Fruit fly (Drosophila melanogaster) whole organism, wandering third instar larva: ENCODE results near the gene danr.

Experiments used
- GATAd ChIP-seq: sonication (Bioruptor generic); optimal IDR thresholded peaks from 2 replicates; lab custom pipeline; 2016; ENCODE audit warnings: missing biosample characterization, missing genetic modification characterization
- Jra ChIP-seq: sonication (Bioruptor generic); optimal IDR thresholded peaks from 2 replicates; lab custom pipeline; 2016; ENCODE audit warnings: missing biosample characterization, missing genetic modification characterization
- Mio ChIP-seq: sonication (Bioruptor generic); optimal IDR thresholded peaks from 2 replicates; lab custom pipeline; 2016; ENCODE audit warnings: missing biosample characterization, missing genetic modification characterization
- N ChIP-seq: fragments of >200 bp; optimal IDR thresholded peaks from 2 replicates; lab custom pipeline; 2018; ENCODE audit warnings: missing biosample characterization, missing external identifiers, missing genetic modification characterization
- dl ChIP-seq, 2 experiments: fragments of 175-275, 200-275 bp in 1 of 2; fragments of 200-275 bp in 1 of 2; sonication (Bioruptor generic); optimal IDR thresholded peaks; lab custom pipeline; 2018; ENCODE audit warnings: mild to moderate bottlenecking in 2 of 2, missing biosample characterization in 2 of 2, missing genetic modification characterization in 2 of 2, moderate library complexity in 2 of 2; ENCODE audit not compliant: partially characterized antibody in 2 of 2, insufficient read depth in 1 of 2
- dmrt93B ChIP-seq: fragments of 200-800 bp; sonication (Bioruptor generic); optimal IDR thresholded peaks from 2 replicates; lab custom pipeline; 2018; ENCODE audit warnings: missing biosample characterization, mild to moderate bottlenecking, missing genetic modification characterization
- lola ChIP-seq: fragments of >200 bp; optimal IDR thresholded peaks from 2 replicates; lab custom pipeline; 2017; ENCODE audit warnings: missing biosample characterization, missing genetic modification characterization
- psq ChIP-seq: fragments of 200-800 bp; sonication (Bioruptor generic); optimal IDR thresholded peaks from 3 replicates; lab custom pipeline; 2017; ENCODE audit warnings: missing biosample characterization, mild to moderate bottlenecking, missing genetic modification characterization, moderate library complexity

DNA sequence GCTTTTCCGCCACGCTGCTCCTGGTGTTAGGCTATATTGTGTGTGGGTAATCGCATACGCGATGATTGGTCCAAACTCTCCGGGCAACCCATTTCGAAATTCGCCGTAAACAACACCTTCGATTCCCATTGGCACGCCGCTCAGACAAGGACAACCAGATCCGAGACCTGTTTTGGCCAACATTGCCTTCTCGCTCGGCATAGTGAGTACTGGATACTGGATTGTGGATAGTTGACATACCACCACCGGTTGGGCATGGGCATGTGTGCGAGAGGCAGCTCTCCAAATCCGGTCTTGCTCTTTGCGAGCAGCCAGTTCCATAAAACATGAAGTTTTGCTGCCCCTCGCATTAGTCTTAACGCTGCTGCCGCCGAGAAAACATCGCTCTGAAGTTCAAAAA is 43.2 kb upstream of the danr start, which contains the start of gene fd96Cb:
- TF ChIP-seq psq (GFP tag; lab: Kevin White, UChicago) (no peak), Mio (GFP tag; lab: Kevin White, UChicago) (no peak), lola (GFP tag; lab: Kevin White, UChicago) (no peak), GATAd (no peak), dmrt93B (GFP tag; lab: Kevin White, UChicago) (no peak), N (GFP tag; lab: Kevin White, UChicago) (no peak), Jra (GFP tag; lab: Kevin White, UChicago) (no peak), dl (GFP tag; optimal IDR thresholded peaks at IDR 0.05; lab: Kevin White, UChicago; ENCODE audit: insufficient read depth in 1 of 2, partially characterized antibody in 2 of 2) (peak; percentile 30 to 74)
